Fruit fly (Drosophila melanogaster) whole organism: Measurements from ENCODE around the gene Bace.

Experiments
- EcR ChIP-seq, 2 experiments: fragments of >200 bp; optimal IDR thresholded peaks; 2 replicates each; lab custom pipeline; 2017; ENCODE audit warnings: missing biosample characterization in 2 of 2, missing genetic modification characterization in 2 of 2, missing genetic modification reagents in 2 of 2
- pan ChIP-seq: fragments of >200 bp; optimal IDR thresholded peaks from 2 replicates; lab custom pipeline; 2017
- psq ChIP-seq: fragments of >200 bp; optimal IDR thresholded peaks from 2 replicates; lab custom pipeline; 2017
- usp ChIP-seq: fragments of >200 bp; optimal IDR thresholded peaks from 2 replicates; lab custom pipeline; 2017; ENCODE audit warnings: missing biosample characterization, missing genetic modification characterization, mixed read lengths

- TF ChIP-seq psq (no peak), EcR (GFP tag; optimal IDR thresholded peaks at IDR 0.05; lab: Kevin White, UChicago) (peak in 1 of 2 experiments; percentile 65), usp (GFP tag; lab: Kevin White, UChicago) (no peak), pan (no peak)
Measured at dm6 chr2L:8534515-8535295, 38.6 kb upstream of the Bace start.
